Worm (Caenorhabditis elegans) whole organism, L1 larva: ENCODE results near the gene hrg-4.

Source experiments
- C16A3.4 ChIP-seq: fragments of 150-350 bp; optimal IDR thresholded peaks from 2 replicates; lab custom pipeline; 2014; ENCODE audit warnings: missing biosample characterization, missing genetic modification characterization
- C34B4.2 ChIP-seq: sonication (generic microtip); optimal IDR thresholded peaks from 2 replicates; lab custom pipeline; 2017; ENCODE audit warnings: mild to moderate bottlenecking, missing genetic modification characterization, missing compliant biosample characterization
- F16B12.6 ChIP-seq: fragments of 150-350 bp; optimal IDR thresholded peaks from 2 replicates; lab custom pipeline; 2014; ENCODE audit warnings: missing biosample characterization, missing genetic modification characterization
- Y116A8C.19 ChIP-seq: sonication (generic microtip); optimal IDR thresholded peaks from 2 replicates; lab custom pipeline; 2016; ENCODE audit warnings: missing compliant biosample characterization, missing genetic modification characterization, borderline replicate concordance
- ceh-63 ChIP-seq: fragments of 200-800 bp; sonication (Bioruptor generic); optimal IDR thresholded peaks from 2 replicates; lab custom pipeline; 2018; ENCODE audit warnings: mild to moderate bottlenecking, missing genetic modification characterization, missing compliant biosample characterization
- ceh-90 ChIP-seq: sonication (generic microtip); optimal IDR thresholded peaks from 2 replicates; lab custom pipeline; 2016; ENCODE audit warnings: missing genetic modification characterization, missing compliant biosample characterization
- dsc-1 ChIP-seq: sonication (generic microtip); optimal IDR thresholded peaks from 2 replicates; lab custom pipeline; 2016; ENCODE audit warnings: mild to moderate bottlenecking, missing genetic modification characterization, missing compliant biosample characterization
- elt-2 ChIP-seq: sonication (generic microtip); optimal IDR thresholded peaks from 2 replicates; lab custom pipeline; 2016; ENCODE audit warnings: missing genetic modification characterization, mild to moderate bottlenecking, inconsistent platforms, missing compliant biosample characterization, missing genetic modification reagents
- ets-5 ChIP-seq: fragments of 200-800 bp; sonication (Bioruptor generic); IDR thresholded peaks from 2 replicates; pipeline ENCODE4 v1.3.6; 2022; ENCODE audit warnings: missing genetic modification characterization, missing compliant biosample characterization
- fos-1 ChIP-seq: fragments of 150-350 bp; optimal IDR thresholded peaks from 2 replicates; lab custom pipeline; 2014; ENCODE audit warnings: missing biosample characterization, missing genetic modification characterization
- grh-1 ChIP-seq: fragments of 200-800 bp; sonication (Bioruptor generic); IDR thresholded peaks from 2 replicates; pipeline ENCODE4 v1.3.6; 2022; ENCODE audit warnings: missing genetic modification reagents, missing genetic modification characterization, missing compliant biosample characterization
- hlh-4 ChIP-seq: sonication (generic microtip); optimal IDR thresholded peaks from 2 replicates; lab custom pipeline; 2016; ENCODE audit warnings: mild to moderate bottlenecking, missing genetic modification characterization, missing compliant biosample characterization
- hpl-2 ChIP-seq: fragments of 150-350 bp; optimal IDR thresholded peaks from 2 replicates; lab custom pipeline; 2014; ENCODE audit warnings: missing biosample characterization, missing genetic modification reagents, missing genetic modification characterization
- isw-1 ChIP-seq: fragments of 200-800 bp; sonication (Bioruptor generic); IDR thresholded peaks from 2 replicates; pipeline ENCODE4 v1.3.6; 2022; ENCODE audit warnings: missing genetic modification characterization, missing compliant biosample characterization
- lin-13 ChIP-seq: fragments of 150-350 bp; optimal IDR thresholded peaks from 2 replicates; lab custom pipeline; 2014; ENCODE audit warnings: missing biosample characterization, missing genetic modification reagents, missing genetic modification characterization
- lin-15B ChIP-seq: fragments of 150-350 bp; sonication (generic microtip); optimal IDR thresholded peaks from 3 replicates; lab custom pipeline; 2014; ENCODE audit warnings: missing biosample characterization, missing genetic modification characterization
- lin-35 ChIP-seq, 2 experiments: fragments of 150-350 bp; optimal IDR thresholded peaks; 2 replicates each; lab custom pipeline; 2014; ENCODE audit warnings: missing biosample characterization in 2 of 2, missing genetic modification characterization in 2 of 2, missing genetic modification reagents in 2 of 2
- lin-39 ChIP-seq: fragments of 150-350 bp; optimal IDR thresholded peaks from 2 replicates; lab custom pipeline; 2014; ENCODE audit warnings: missing biosample characterization, missing genetic modification reagents, missing genetic modification characterization
- lir-3 ChIP-seq: sonication (generic microtip); optimal IDR thresholded peaks from 2 replicates; lab custom pipeline; 2016; ENCODE audit warnings: mild to moderate bottlenecking, missing genetic modification characterization, moderate library complexity, missing compliant biosample characterization; ENCODE audit not compliant: poor library complexity
- lsy-2 ChIP-seq, 2 experiments: fragments of 150-350 bp; optimal IDR thresholded peaks; 2 replicates each; lab custom pipeline; 2014; ENCODE audit warnings: missing biosample characterization in 2 of 2, missing genetic modification characterization in 2 of 2
- mab-9 ChIP-seq: fragments of 200-800 bp; sonication (Bioruptor generic); IDR thresholded peaks from 2 replicates; pipeline ENCODE4 v1.3.6; 2022; ENCODE audit warnings: missing genetic modification reagents, missing genetic modification characterization, missing compliant biosample characterization
- nhr-11 ChIP-seq: fragments of 150-350 bp; optimal IDR thresholded peaks from 2 replicates; lab custom pipeline; 2014; ENCODE audit warnings: missing biosample characterization, missing genetic modification characterization
- nhr-12 ChIP-seq: sonication (generic microtip); optimal IDR thresholded peaks from 2 replicates; lab custom pipeline; 2017; ENCODE audit warnings: missing biosample characterization, missing genetic modification characterization
- nhr-237 ChIP-seq: fragments of 150-350 bp; optimal IDR thresholded peaks from 2 replicates; lab custom pipeline; 2014; ENCODE audit warnings: missing biosample characterization, missing genetic modification characterization
- nhr-76 ChIP-seq: sonication (generic microtip); optimal IDR thresholded peaks from 2 replicates; lab custom pipeline; 2017; ENCODE audit warnings: missing biosample characterization, missing genetic modification characterization
- nhr-85 ChIP-seq: sonication (generic microtip); peaks from one replicate; lab custom pipeline; 2016; ENCODE audit warnings: missing genetic modification characterization, inconsistent platforms, missing compliant biosample characterization
- nhr-90 ChIP-seq: sonication (generic microtip); optimal IDR thresholded peaks from 2 replicates; lab custom pipeline; 2016; ENCODE audit warnings: mild to moderate bottlenecking, missing genetic modification characterization, missing compliant biosample characterization; ENCODE audit not compliant: poor library complexity
- pax-3 ChIP-seq: fragments of 200-800 bp; sonication (Bioruptor generic); optimal IDR thresholded peaks from 2 replicates; lab custom pipeline; 2018; ENCODE audit warnings: mild to moderate bottlenecking, missing genetic modification characterization, moderate library complexity, missing compliant biosample characterization
- rnt-1 ChIP-seq: sonication (generic microtip); optimal IDR thresholded peaks from 2 replicates; lab custom pipeline; 2016; ENCODE audit warnings: mild to moderate bottlenecking, missing genetic modification characterization, moderate library complexity, missing compliant biosample characterization
- sptf-1 ChIP-seq: fragments of 150-350 bp; optimal IDR thresholded peaks from 2 replicates; lab custom pipeline; 2014; ENCODE audit warnings: missing biosample characterization, missing genetic modification characterization
- sup-37 ChIP-seq: fragments of 200-800 bp; sonication (Bioruptor generic); optimal IDR thresholded peaks from 2 replicates; lab custom pipeline; 2018; ENCODE audit warnings: mild to moderate bottlenecking, missing genetic modification characterization, missing compliant biosample characterization
- swsn-7 ChIP-seq: sonication (generic microtip); optimal IDR thresholded peaks from 2 replicates; lab custom pipeline; 2016; ENCODE audit warnings: missing genetic modification characterization, missing compliant biosample characterization
- tbx-2 ChIP-seq: sonication (generic microtip); optimal IDR thresholded peaks from 2 replicates; lab custom pipeline; 2016; ENCODE audit warnings: missing genetic modification characterization, missing compliant biosample characterization
- unc-30 ChIP-seq: sonication (generic microtip); optimal IDR thresholded peaks from 2 replicates; lab custom pipeline; 2017; ENCODE audit warnings: missing biosample characterization, missing genetic modification characterization
- unc-62 ChIP-seq: fragments of 150-350 bp; optimal IDR thresholded peaks from 2 replicates; lab custom pipeline; 2014; ENCODE audit warnings: missing biosample characterization, missing genetic modification reagents, missing genetic modification characterization
- unc-86 ChIP-seq: sonication (generic microtip); optimal IDR thresholded peaks from 2 replicates; lab custom pipeline; 2016; ENCODE audit warnings: missing genetic modification characterization, missing compliant biosample characterization
- unc-98 ChIP-seq: fragments of 200-800 bp; sonication (Bioruptor generic); IDR thresholded peaks from 2 replicates; pipeline ENCODE4 v1.3.6; 2022; ENCODE audit warnings: missing genetic modification characterization, missing compliant biosample characterization
- xbp-1 ChIP-seq: sonication (generic microtip); optimal IDR thresholded peaks from 2 replicates; lab custom pipeline; 2016; ENCODE audit warnings: missing genetic modification characterization, missing compliant biosample characterization
- ztf-11 ChIP-seq, 2 experiments: sonication (generic microtip); optimal IDR thresholded peaks; 2 replicates each; lab custom pipeline; 2016 to 2017; ENCODE audit warnings: missing genetic modification characterization in 2 of 2, missing biosample characterization in 1 of 2, missing compliant biosample characterization in 1 of 2
- ztf-4 ChIP-seq: fragments of 150-350 bp; optimal IDR thresholded peaks from 2 replicates; lab custom pipeline; 2014; ENCODE audit warnings: missing biosample characterization, missing genetic modification characterization

Gene hrg-4

ce11 chrIV:11053652-11054317 lies 23.0 kb upstream of the hrg-4 start, which contains the start of the genes F36H1.12 and lin-3:
Gene F36H1.12, minus strand, starts transcription at chrIV:11053702.
Gene lin-3, plus strand, starts transcription at chrIV:11054308.
- TF ChIP-seq unc-86 (tag; lab: Kevin White, UChicago) (no peak), grh-1 (GFP tag; lab: Robert Waterston, UW) (no peak), ztf-11 (tag; optimal IDR thresholded peaks at IDR 0.05; lab: Kevin White, UChicago) (no peak), ets-5 (GFP tag; lab: Robert Waterston, UW) (no peak), dsc-1 (tag; lab: Kevin White, UChicago) (no peak), lin-15B (tag; lab: Kevin White, UChicago) (no peak), nhr-76 (tag; lab: Kevin White, UChicago) (no peak), swsn-7 (no peak)

- no peak for TF ChIP-seq hpl-2 (GFP tag; lab: Kevin White, UChicago)
- no peak for TF ChIP-seq ceh-63 (GFP tag; lab: Kevin White, UChicago)
- no peak for TF ChIP-seq sup-37 (GFP tag; lab: Kevin White, UChicago)
- TF ChIP-seq sptf-1, result no peak
- TF ChIP-seq Y116A8C.19 (tag; lab: Kevin White, UChicago), result no peak
- TF ChIP-seq nhr-11 (tag; lab: Kevin White, UChicago), result no peak
- no peak for TF ChIP-seq lsy-2 (tag; optimal IDR thresholded peaks at IDR 0.05; lab: Kevin White, UChicago)
- TF ChIP-seq nhr-90, result no peak
- no peak for TF ChIP-seq hlh-4
- TF ChIP-seq lir-3 (tag; lab: Kevin White, UChicago), result no peak
- no peak for TF ChIP-seq lin-39 (tag; lab: Kevin White, UChicago)
- no peak for TF ChIP-seq C16A3.4
- no peak for TF ChIP-seq C34B4.2 (tag; lab: Kevin White, UChicago)
- TF ChIP-seq mab-9 (GFP tag; lab: Robert Waterston, UW), result no peak
- no peak for TF ChIP-seq lin-15B (tag; lab: Kevin White, UChicago)
- no peak for TF ChIP-seq unc-30
These were observed 21.2 kb upstream of the hrg-4 start for ce11 chrIV:11051963-11052362.

- TF ChIP-seq lsy-2 (tag; optimal IDR thresholded peaks at IDR 0.05; lab: Kevin White, UChicago) (no peak), nhr-12 (tag; lab: Kevin White, UChicago) (no peak)
These were observed 19.0 kb upstream of the hrg-4 start, which contains the start of gene F36H1.3 for ce11 chrIV:11049806-11050205. Gene F36H1.3, plus strand, starts transcription at chrIV:11050128.

- TF ChIP-seq lsy-2 (tag; optimal IDR thresholded peaks at IDR 0.05; lab: Kevin White, UChicago) (no peak), rnt-1 (tag; lab: Kevin White, UChicago) (no peak), lin-15B (tag; lab: Kevin White, UChicago) (no peak), nhr-85 (tag; lab: Kevin White, UChicago) (no peak), C34B4.2 (tag; lab: Kevin White, UChicago) (no peak), unc-30 (no peak), fos-1 (tag; lab: Kevin White, UChicago) (no peak), ztf-4 (no peak), isw-1 (GFP tag; lab: Robert Waterston, UW) (no peak), lir-3 (tag; lab: Kevin White, UChicago) (no peak), pax-3 (no peak), nhr-237 (tag; lab: Kevin White, UChicago) (no peak), F16B12.6 (tag; lab: Kevin White, UChicago) (no peak), ceh-90 (no peak), unc-62 (GFP tag; lab: Kevin White, UChicago) (no peak)
These were observed 18.1 kb upstream of the hrg-4 start, which contains the start of gene F36H1.11 for ce11 chrIV:11048871-11049270. Gene F36H1.11, plus strand, starts transcription at chrIV:11049171.

- TF ChIP-seq lin-13 (GFP tag; lab: Kevin White, UChicago) (no peak), xbp-1 (no peak), elt-2 (tag; lab: Kevin White, UChicago) (no peak), lin-35 (GFP tag; optimal IDR thresholded peaks at IDR 0.05; lab: Kevin White, UChicago) (no peak), unc-98 (GFP tag; lab: Robert Waterston, UW) (no peak), rnt-1 (tag; lab: Kevin White, UChicago) (no peak), isw-1 (GFP tag; lab: Robert Waterston, UW) (no peak), tbx-2 (tag; lab: Kevin White, UChicago) (no peak), ceh-63 (GFP tag; lab: Kevin White, UChicago) (no peak)
- TF ChIP-seq, all 84 proteins: peak for 0
These were observed 13.6 kb upstream of the hrg-4 start for ce11 chrIV:11044377-11044776.
